Fruit fly (Drosophila melanogaster) whole organism, embryonic: ENCODE results near the gene Syx4.
A peak's percentile ranks its signal among the peaks of the same experiment; 100 is the strongest.

Source experiments
- Aef1 ChIP-seq: fragments of 200-800 bp; sonication (Bioruptor generic); IDR thresholded peaks from 3 replicates; pipeline ENCODE4 v1.3.6; 2022; ENCODE audit warnings: missing biosample characterization, missing genetic modification characterization
- Asciz ChIP-seq: fragments of 200-800 bp; sonication (Bioruptor generic); optimal IDR thresholded peaks from 2 replicates; lab custom pipeline; 2017; ENCODE audit warnings: missing biosample characterization, mild to moderate bottlenecking, missing genetic modification characterization, missing genetic modification reagents
- CG10565 ChIP-seq: fragments of 200-800 bp; sonication (Bioruptor generic); optimal IDR thresholded peaks from 3 replicates; lab custom pipeline; 2016; ENCODE audit warnings: missing biosample characterization, mild to moderate bottlenecking, missing genetic modification characterization
- CG11247 ChIP-seq: fragments of 200-800 bp; sonication (Bioruptor generic); IDR thresholded peaks from 2 replicates; pipeline ENCODE4 v1.3.6; 2022; ENCODE audit warnings: missing biosample characterization, missing genetic modification characterization
- CG11560 ChIP-seq: fragments of 200-800 bp; sonication (Bioruptor generic); IDR thresholded peaks from 3 replicates; pipeline ENCODE4 v1.3.6; 2022; ENCODE audit warnings: missing biosample characterization, missing genetic modification characterization
- CG1233 ChIP-seq: fragments of 200-800 bp; sonication (Bioruptor generic); optimal IDR thresholded peaks from 4 replicates; lab custom pipeline; 2018; ENCODE audit warnings: missing biosample characterization, mild to moderate bottlenecking, missing genetic modification characterization
- CG12744 ChIP-seq: fragments of 200-800 bp; sonication (Bioruptor generic); optimal IDR thresholded peaks from 2 replicates; lab custom pipeline; 2016; ENCODE audit warnings: missing biosample characterization, missing genetic modification characterization
- CG14014 ChIP-seq: fragments of 200-800 bp; sonication (Bioruptor generic); IDR thresholded peaks from 2 replicates; pipeline ENCODE4 v1.3.6; 2022; ENCODE audit warnings: missing biosample characterization, missing genetic modification characterization
- CG14441 ChIP-seq: fragments of 200-800 bp; sonication (Bioruptor generic); IDR thresholded peaks from 2 replicates; pipeline ENCODE4 v1.3.6; 2022; ENCODE audit warnings: missing biosample characterization, missing genetic modification characterization
- CG14710 ChIP-seq: fragments of 200-800 bp; sonication (Bioruptor generic); optimal IDR thresholded peaks from 3 replicates; lab custom pipeline; 2019; ENCODE audit warnings: missing biosample characterization, mild to moderate bottlenecking, missing genetic modification characterization, moderate library complexity
- CG14965 ChIP-seq: fragments of 200-800 bp; sonication (Bioruptor generic); optimal IDR thresholded peaks from 2 replicates; lab custom pipeline; 2016; ENCODE audit warnings: missing biosample characterization, missing genetic modification characterization, borderline replicate concordance
- CG1602 ChIP-seq: fragments of 200-800 bp; sonication (Bioruptor generic); optimal IDR thresholded peaks from 3 replicates; lab custom pipeline; 2016; ENCODE audit warnings: missing biosample characterization, missing genetic modification characterization
- CG17186 ChIP-seq: fragments of 200-800 bp; sonication (Bioruptor generic); optimal IDR thresholded peaks from 3 replicates; lab custom pipeline; 2017; ENCODE audit warnings: missing biosample characterization, missing genetic modification reagents, missing genetic modification characterization
- CG17568 ChIP-seq: fragments of 200-800 bp; sonication (Bioruptor generic); optimal IDR thresholded peaks from 2 replicates; lab custom pipeline; 2018; ENCODE audit warnings: missing biosample characterization, mild to moderate bottlenecking, missing genetic modification characterization, moderate library complexity
- CG2129 ChIP-seq: fragments of 200-800 bp; sonication (Bioruptor generic); IDR thresholded peaks from 2 replicates; pipeline ENCODE4 v1.3.6; 2022; ENCODE audit warnings: missing biosample characterization, missing genetic modification characterization; ENCODE audit not compliant: partially characterized antibody
- CG30431 ChIP-seq: fragments of 200-800 bp; sonication (Bioruptor generic); optimal IDR thresholded peaks from 2 replicates; lab custom pipeline; 2017; ENCODE audit warnings: missing biosample characterization, missing genetic modification characterization
- CG31224 ChIP-seq: fragments of 200-800 bp; sonication (Bioruptor generic); IDR thresholded peaks from 2 replicates; pipeline ENCODE4 v1.3.6; 2022; ENCODE audit warnings: missing biosample characterization, missing genetic modification characterization
- CG4404 ChIP-seq: fragments of 200-800 bp; sonication (Bioruptor generic); IDR thresholded peaks from 2 replicates; pipeline ENCODE4 v1.3.6; 2022; ENCODE audit warnings: missing biosample characterization, missing genetic modification characterization
- CG4424 ChIP-seq: fragments of 200-800 bp; sonication (Bioruptor generic); optimal IDR thresholded peaks from 3 replicates; lab custom pipeline; 2016; ENCODE audit warnings: missing biosample characterization, missing genetic modification characterization
- CG6689 ChIP-seq: fragments of 200-800 bp; sonication (Bioruptor generic); IDR thresholded peaks from 2 replicates; pipeline ENCODE4 v1.3.6; 2022; ENCODE audit warnings: missing biosample characterization, missing genetic modification characterization
- CG6813 ChIP-seq: fragments of 200-800 bp; sonication (Bioruptor generic); optimal IDR thresholded peaks from 2 replicates; lab custom pipeline; 2017; ENCODE audit warnings: missing biosample characterization, missing genetic modification characterization, mild to moderate bottlenecking, moderate library complexity, missing genetic modification reagents
- CG7372 ChIP-seq: fragments of 200-800 bp; sonication (Bioruptor generic); IDR thresholded peaks from 2 replicates; pipeline ENCODE4 v1.3.6; 2022; ENCODE audit warnings: missing biosample characterization, missing genetic modification characterization
- CG7987 ChIP-seq: fragments of 200-800 bp; sonication (Bioruptor generic); optimal IDR thresholded peaks from 2 replicates; lab custom pipeline; 2018; ENCODE audit warnings: missing biosample characterization, mild to moderate bottlenecking, missing genetic modification characterization, moderate library complexity
- CG8290 ChIP-seq, 3 experiments: fragments of 200-800 bp; sonication (Bioruptor generic); optimal IDR thresholded peaks; 2 replicates each; lab custom pipeline; 2016 to 2019; ENCODE audit warnings: missing biosample characterization in 3 of 3, missing genetic modification characterization in 3 of 3, mild to moderate bottlenecking in 2 of 3, moderate library complexity in 1 of 3
- CG9727 ChIP-seq: fragments of 200-800 bp; sonication (Bioruptor generic); optimal IDR thresholded peaks from 3 replicates; lab custom pipeline; 2017; ENCODE audit warnings: missing biosample characterization, mild to moderate bottlenecking, missing genetic modification characterization
- Dip3 ChIP-seq: fragments of 200-800 bp; sonication (Bioruptor generic); optimal IDR thresholded peaks from 3 replicates; lab custom pipeline; 2016; ENCODE audit warnings: missing biosample characterization, missing genetic modification characterization
- Dref ChIP-seq: fragments of 200-800 bp; sonication (Bioruptor generic); IDR thresholded peaks from 2 replicates; pipeline ENCODE4 v1.3.6; 2022; ENCODE audit warnings: missing biosample characterization, missing genetic modification characterization
- E2f2 ChIP-seq: fragments of 200-800 bp; sonication (Bioruptor generic); IDR thresholded peaks from 2 replicates; pipeline ENCODE4 v1.3.6; 2022; ENCODE audit warnings: missing biosample characterization, missing genetic modification characterization
- HLH4C ChIP-seq: fragments of 200-800 bp; sonication (Bioruptor generic); IDR thresholded peaks from 3 replicates; pipeline ENCODE4 v1.3.6; 2022; ENCODE audit warnings: missing biosample characterization, missing genetic modification characterization; ENCODE audit not compliant: partially characterized antibody
- Hr3 ChIP-seq: fragments of 200-800 bp; sonication (Bioruptor generic); optimal IDR thresholded peaks from 3 replicates; lab custom pipeline; 2016; ENCODE audit warnings: missing biosample characterization, missing genetic modification characterization
- NFAT ChIP-seq: fragments of 200-800 bp; sonication (Bioruptor generic); IDR thresholded peaks from 2 replicates; pipeline ENCODE4 v1.3.6; 2022; ENCODE audit warnings: missing biosample characterization, missing genetic modification characterization
- Rx ChIP-seq: fragments of 200-800 bp; sonication (Bioruptor generic); IDR thresholded peaks from 2 replicates; pipeline ENCODE4 v1.3.6; 2022; ENCODE audit warnings: missing biosample characterization, missing genetic modification characterization
- Sin3A ChIP-seq: fragments of >200 bp; optimal IDR thresholded peaks from 2 replicates; lab custom pipeline; 2018
- Sry-δ ChIP-seq: fragments of 200-800 bp; sonication (Bioruptor generic); optimal IDR thresholded peaks from 2 replicates; lab custom pipeline; 2016; ENCODE audit warnings: missing biosample characterization, missing genetic modification characterization
- cg ChIP-seq: fragments of 200-800 bp; sonication (Bioruptor generic); optimal IDR thresholded peaks from 3 replicates; lab custom pipeline; 2019; ENCODE audit warnings: missing biosample characterization, mild to moderate bottlenecking, missing genetic modification characterization, moderate library complexity
- chm ChIP-seq: fragments of 200-800 bp; sonication (Bioruptor generic); IDR thresholded peaks from 2 replicates; pipeline ENCODE4 v1.3.6; 2022; ENCODE audit warnings: missing biosample characterization, missing genetic modification characterization
- dimm ChIP-seq: fragments of 200-800 bp; sonication (Bioruptor generic); IDR thresholded peaks from 2 replicates; pipeline ENCODE4 v1.3.6; 2022; ENCODE audit warnings: missing biosample characterization, missing genetic modification characterization
- eve ChIP-seq, 2 experiments: fragments of >200 bp; optimal IDR thresholded peaks; 2 replicates each; lab custom pipeline; 2017; ENCODE audit warnings: missing biosample characterization in 2 of 2, missing genetic modification characterization in 2 of 2
- ewg ChIP-seq: fragments of 200-800 bp; sonication (Bioruptor generic); optimal IDR thresholded peaks from 3 replicates; lab custom pipeline; 2017; ENCODE audit warnings: mild to moderate bottlenecking, missing biosample characterization, missing genetic modification reagents, missing genetic modification characterization
- grau ChIP-seq: fragments of 200-800 bp; optimal IDR thresholded peaks from 3 replicates; lab custom pipeline; 2019; ENCODE audit warnings: missing biosample characterization, mild to moderate bottlenecking, missing genetic modification characterization, moderate library complexity
- lilli ChIP-seq: fragments of 200-800 bp; sonication (Bioruptor generic); optimal IDR thresholded peaks from 3 replicates; lab custom pipeline; 2016; ENCODE audit warnings: missing biosample characterization, missing genetic modification characterization
- nerfin-1 ChIP-seq: fragments of 200-800 bp; sonication (Bioruptor generic); optimal IDR thresholded peaks from 3 replicates; lab custom pipeline; 2019; ENCODE audit warnings: missing biosample characterization, mild to moderate bottlenecking, missing genetic modification characterization, moderate library complexity
- otp ChIP-seq: fragments of 200-800 bp; sonication (Bioruptor generic); IDR thresholded peaks from 3 replicates; pipeline ENCODE4, ENCODE4 v1.3.6; 2022; ENCODE audit warnings: missing biosample characterization, missing genetic modification characterization
- peb ChIP-seq: fragments of 200-800 bp; sonication (Bioruptor generic); IDR thresholded peaks from 2 replicates; pipeline ENCODE4 v1.3.6; 2022; ENCODE audit warnings: missing biosample characterization, missing genetic modification characterization
- pnt ChIP-seq: fragments of 200-800 bp; sonication (Bioruptor generic); optimal IDR thresholded peaks from 3 replicates; lab custom pipeline; 2016; ENCODE audit warnings: missing biosample characterization, missing genetic modification characterization
- repo ChIP-seq: fragments of 200-800 bp; sonication (Bioruptor generic); optimal IDR thresholded peaks from 2 replicates; lab custom pipeline; 2016; ENCODE audit warnings: missing biosample characterization, missing genetic modification characterization
- sr ChIP-seq: fragments of 200-800 bp; sonication (Bioruptor generic); IDR thresholded peaks from 3 replicates; pipeline ENCODE4 v1.3.6; 2022; ENCODE audit warnings: missing biosample characterization, missing genetic modification characterization
- tgo ChIP-seq: fragments of 200-800 bp; sonication (Bioruptor generic); IDR thresholded peaks from 3 replicates; pipeline ENCODE4 v1.3.6; 2022; ENCODE audit warnings: missing biosample characterization, missing genetic modification characterization
- trem ChIP-seq: fragments of 200-800 bp; optimal IDR thresholded peaks from 3 replicates; lab custom pipeline; 2019; ENCODE audit warnings: missing biosample characterization, mild to moderate bottlenecking, missing genetic modification characterization, moderate library complexity
- ttk ChIP-seq: fragments of 200-800 bp; sonication (Bioruptor generic); IDR thresholded peaks from 2 replicates; pipeline ENCODE4 v2.1.2; 2022; ENCODE audit warnings: missing biosample characterization, missing genetic modification characterization
- usp ChIP-seq: fragments of >200 bp; optimal IDR thresholded peaks from 2 replicates; lab custom pipeline; 2017; ENCODE audit warnings: missing biosample characterization, missing genetic modification characterization
- vfl ChIP-seq: fragments of 200-800 bp; sonication (Bioruptor generic); optimal IDR thresholded peaks from 2 replicates; lab custom pipeline; 2016; ENCODE audit warnings: missing biosample characterization, missing genetic modification characterization
- zen2 ChIP-seq: fragments of 200-800 bp; sonication (Bioruptor generic); IDR thresholded peaks from 3 replicates; pipeline ENCODE4 v1.3.6; 2022; ENCODE audit warnings: missing biosample characterization, missing genetic modification characterization; ENCODE audit not compliant: partially characterized antibody

The Syx4 gene

dm6 chrX:2720122-2720521, 23.8 kb downstream of the Syx4 start, which contains the start of gene CG2701 (continued):
- TF ChIP-seq HLH4C (GFP tag; lab: Robert Waterston, UW) (peak; percentile 72), CG2129 (no peak), NFAT (GFP tag; lab: Robert Waterston, UW) (no peak), CG11247 (GFP tag; lab: Robert Waterston, UW) (no peak), cg (GFP tag; lab: Kevin White, UChicago) (no peak), CG14965 (no peak), CG14441 (GFP tag; lab: Robert Waterston, UW) (no peak), CG14014 (no peak), CG9727 (no peak), repo (GFP tag; lab: Kevin White, UChicago) (no peak), CG17568 (GFP tag; lab: Kevin White, UChicago) (no peak), CG8290 (GFP tag; optimal IDR thresholded peaks at IDR 0.05; lab: Kevin White, UChicago) (no peak), CG8290 (tag; optimal IDR thresholded peaks at IDR 0.05; lab: Kevin White, UChicago) (no peak), zen2 (GFP tag; lab: Robert Waterston, UW) (peak; percentile 49; the same call in 1 of the 3 replicates), usp (GFP tag; lab: Kevin White, UChicago) (no peak), chm (no peak), Hr3 (no peak), Dref (GFP tag; lab: Robert Waterston, UW) (peak; percentile 92), CG11560 (no peak), CG30431 (GFP tag; lab: Kevin White, UChicago) (no peak), CG17186 (peak; percentile 81), CG14710 (tag; lab: Kevin White, UChicago) (peak; percentile 32), Asciz (GFP tag; lab: Kevin White, UChicago) (no peak), lilli (peak; percentile 30), CG1233 (GFP tag; lab: Kevin White, UChicago) (no peak), vfl (GFP tag; lab: Kevin White, UChicago) (no peak), Sry-δ (GFP tag; lab: Kevin White, UChicago) (peak; percentile 77), nerfin-1 (tag; lab: Kevin White, UChicago) (no peak), Rx (GFP tag; lab: Robert Waterston, UW) (no peak), CG7372 (GFP tag; lab: Robert Waterston, UW) (no peak), CG12744 (no peak), Dip3 (GFP tag; lab: Kevin White, UChicago) (peak; percentile 24), peb (GFP tag; lab: Robert Waterston, UW) (no peak), Sin3A (lab: Kevin White, UChicago) (peak; percentile 30), pnt (GFP tag; lab: Kevin White, UChicago) (no peak), eve (GFP tag; optimal IDR thresholded peaks at IDR 0.05; lab: Kevin White, UChicago) (no peak), sr (GFP tag; lab: Robert Waterston, UW) (no peak), tgo (GFP tag; lab: Robert Waterston, UW) (no peak), CG4424 (GFP tag; lab: Kevin White, UChicago) (no peak), CG4404 (no peak), CG6813 (GFP tag; lab: Kevin White, UChicago) (no peak), ttk (GFP tag; lab: Robert Waterston, UW) (no peak), CG6689 (GFP tag; lab: Robert Waterston, UW) (peak; percentile 99), CG1602 (GFP tag; lab: Kevin White, UChicago) (no peak), dimm (no peak), CG7987 (GFP tag; lab: Kevin White, UChicago) (no peak), E2f2 (GFP tag; lab: Robert Waterston, UW) (peak; percentile 77), trem (tag; lab: Kevin White, UChicago) (peak; percentile 56), grau (tag; lab: Kevin White, UChicago) (no peak), CG10565 (no peak), Aef1 (no peak), CG31224 (GFP tag; lab: Robert Waterston, UW) (no peak), otp (GFP tag; lab: Robert Waterston, UW) (no peak), ewg (GFP tag; lab: Kevin White, UChicago) (peak; percentile 67)
